Fruit fly (Drosophila melanogaster): ENCODE data around the gene cpo.

The cpo gene

dm6 chr3R:18021261-18021679 is 101.6 kb downstream of the cpo start, which contains the start of gene CG7785 (continued):
- peak; percentile 83 for TF ChIP-seq CG9797 (GFP tag; optimal IDR thresholded peaks at IDR 0.05)
- no peak for TF ChIP-seq emc (GFP tag; optimal IDR thresholded peaks at IDR 0.05)
- TF ChIP-seq CG18476 (GFP tag; optimal IDR thresholded peaks at IDR 0.05): no peak
- no peak for TF ChIP-seq Neu2 (GFP tag; optimal IDR thresholded peaks at IDR 0.05; ENCODE audit: borderline replicate concordance)
- TF ChIP-seq CG18764 (GFP tag; optimal IDR thresholded peaks at IDR 0.05): peak; percentile 50
- peak; percentile 64 for TF ChIP-seq CG9727 (GFP tag; optimal IDR thresholded peaks at IDR 0.05)
- TF ChIP-seq CG14710 (tag; optimal IDR thresholded peaks at IDR 0.05): peak; percentile 61
- TF ChIP-seq CG14050 (GFP tag; IDR thresholded peaks at IDR 0.05): no peak
- peak; percentile 68 for TF ChIP-seq NfI (GFP tag; optimal IDR thresholded peaks at IDR 0.05)
- TF ChIP-seq CG6854 (GFP tag; optimal IDR thresholded peaks at IDR 0.05): no peak
- TF ChIP-seq Hsf (GFP tag; optimal IDR thresholded peaks at IDR 0.05): peak; percentile 71
- TF ChIP-seq sug (tag; optimal IDR thresholded peaks at IDR 0.05): peak; percentile 48
- TF ChIP-seq Atf-2 (GFP tag; optimal IDR thresholded peaks at IDR 0.05): peak; percentile 61
- peak; percentile 20 for TF ChIP-seq her (GFP tag; optimal IDR thresholded peaks at IDR 0.05)
- TF ChIP-seq B-H1 (GFP tag; IDR thresholded peaks at IDR 0.05): no peak
- no peak for TF ChIP-seq prd (optimal IDR thresholded peaks at IDR 0.05)
- TF ChIP-seq prd (GFP tag; IDR thresholded peaks at IDR 0.05): no peak
- TF ChIP-seq Scr (GFP tag; IDR thresholded peaks at IDR 0.05; ENCODE audit: partially characterized antibody): no peak
- peak; percentile 60 for TF ChIP-seq Meics (GFP tag; optimal IDR thresholded peaks at IDR 0.05)
- no peak for TF ChIP-seq cad (GFP tag; optimal IDR thresholded peaks at IDR 0.05)
- no peak for TF ChIP-seq mirr (GFP tag; optimal IDR thresholded peaks at IDR 0.05)
- TF ChIP-seq CG13424 (tag; optimal IDR thresholded peaks at IDR 0.05): peak; percentile 56
- peak; percentile 50 for TF ChIP-seq Fer3 (tag; optimal IDR thresholded peaks at IDR 0.05)
- TF ChIP-seq trh (GFP tag; optimal IDR thresholded peaks at IDR 0.05): no peak
- peak; percentile 38 for TF ChIP-seq Oli (tag; optimal IDR thresholded peaks at IDR 0.05)
- no peak for TF ChIP-seq cwo (GFP tag; optimal IDR thresholded peaks at IDR 0.05)
- TF ChIP-seq kah (GFP tag; optimal IDR thresholded peaks at IDR 0.05): no peak
- TF ChIP-seq CG13624 (GFP tag; optimal IDR thresholded peaks at IDR 0.05): peak; percentile 50
- TF ChIP-seq CG11456 (GFP tag; IDR thresholded peaks at IDR 0.05): no peak; the same call in 1 of the 3 replicates
- peak; percentile 49 for TF ChIP-seq CG1233 (GFP tag; optimal IDR thresholded peaks at IDR 0.05)
- peak; percentile 89 for TF ChIP-seq hkb (optimal IDR thresholded peaks at IDR 0.05)
- TF ChIP-seq hkb (GFP tag; IDR thresholded peaks at IDR 0.05): no peak
- TF ChIP-seq Jarid2 (GFP tag; optimal IDR thresholded peaks at IDR 0.05): peak; percentile 22
- TF ChIP-seq HmgD (GFP tag; optimal IDR thresholded peaks at IDR 0.05): no peak
- peak; percentile 55 for TF ChIP-seq tio (GFP tag; optimal IDR thresholded peaks at IDR 0.05)
- peak; percentile 66 for TF ChIP-seq unpg (GFP tag; optimal IDR thresholded peaks at IDR 0.05)
- TF ChIP-seq B-H2 (GFP tag; optimal IDR thresholded peaks at IDR 0.05): peak; percentile 15
- TF ChIP-seq CG14441 (GFP tag; IDR thresholded peaks at IDR 0.05): 0 out of 2 replicates have a peak, but pooled peaks have one; percentile 43
- no peak for TF ChIP-seq HLHmδ (GFP tag; optimal IDR thresholded peaks at IDR 0.05)
- peak; percentile 22 to 61 for TF ChIP-seq chif (GFP tag; optimal IDR thresholded peaks at IDR 0.05)
- no peak for TF ChIP-seq eve (GFP tag; optimal IDR thresholded peaks at IDR 0.05)
- TF ChIP-seq sob (GFP tag; IDR thresholded peaks at IDR 0.05): peak; percentile 45; the same call in 1 of the 2 replicates
- peak; percentile 45 for TF ChIP-seq dmrt99B (tag; optimal IDR thresholded peaks at IDR 0.05)
- no peak for TF ChIP-seq nom (GFP tag; optimal IDR thresholded peaks at IDR 0.05)
- no peak for TF ChIP-seq Atf6 (GFP tag; IDR thresholded peaks at IDR 0.05)
- no peak for TF ChIP-seq CG14860 (GFP tag; IDR thresholded peaks at IDR 0.05; ENCODE audit: partially characterized antibody)
- no peak for TF ChIP-seq CG6654 (GFP tag; optimal IDR thresholded peaks at IDR 0.05)
- TF ChIP-seq Bgb (GFP tag; IDR thresholded peaks at IDR 0.05; ENCODE audit: partially characterized antibody): no peak
- TF ChIP-seq CG6272 (GFP tag; IDR thresholded peaks at IDR 0.05): no peak
- no peak for TF ChIP-seq CG4404 (GFP tag; IDR thresholded peaks at IDR 0.05)
- no peak for TF ChIP-seq toy (GFP tag; IDR thresholded peaks at IDR 0.05)

Measured in whole organism, embryonic.